Fruit fly (Drosophila melanogaster): ENCODE data around the gene CG13705.

The CG13705 gene

dm6 chr3L:4896564-4896963 lies at the start of gene CG13705:
Gene CG13705 (plus strand): TSS chr3L:4896864.
- no peak for TF ChIP-seq CG17801 (GFP tag; optimal IDR thresholded peaks at IDR 0.05; ENCODE audit: partially characterized antibody)

dm6 chr3L:4848066-4848465 lies 48.6 kb upstream of the CG13705 start:
- TF ChIP-seq CG17801 (GFP tag; optimal IDR thresholded peaks at IDR 0.05; ENCODE audit: partially characterized antibody) = no peak

- TF ChIP-seq CG17801 (GFP tag; optimal IDR thresholded peaks at IDR 0.05; ENCODE audit: partially characterized antibody) = no peak
Observed at dm6 chr3L:4852411-4853050, 44.1 kb upstream of the CG13705 start, which contains the start of gene CG32237. Gene CG32237 (minus strand): TSS chr3L:4852461.

- no peak for TF ChIP-seq CG17801 (GFP tag; optimal IDR thresholded peaks at IDR 0.05; ENCODE audit: partially characterized antibody)
Observed at dm6 chr3L:4853070-4853469, 43.6 kb upstream of the CG13705 start.

dm6 chr3L:4854153-4854552 lies 42.5 kb upstream of the CG13705 start:
- no peak for TF ChIP-seq CG17801 (GFP tag; optimal IDR thresholded peaks at IDR 0.05; ENCODE audit: partially characterized antibody)

dm6 chr3L:4855208-4855607 lies 41.5 kb upstream of the CG13705 start:
- no peak for TF ChIP-seq CG17801 (GFP tag; optimal IDR thresholded peaks at IDR 0.05; ENCODE audit: partially characterized antibody)

dm6 chr3L:4860370-4860769 lies 36.3 kb upstream of the CG13705 start, which contains the start of gene CG32235:
Gene CG32235 (minus strand): TSS chr3L:4860470.
- no peak for TF ChIP-seq CG17801 (GFP tag; optimal IDR thresholded peaks at IDR 0.05; ENCODE audit: partially characterized antibody)

- no peak for TF ChIP-seq CG17801 (GFP tag; optimal IDR thresholded peaks at IDR 0.05; ENCODE audit: partially characterized antibody)
Observed at dm6 chr3L:4860969-4861368, 35.7 kb upstream of the CG13705 start, which contains the start of gene Dnah3. Gene Dnah3 (plus strand): TSS chr3L:4861269.

dm6 chr3L:4898647-4899046 lies 2.0 kb downstream of the CG13705 start, which contains the start of gene hoka:
Gene hoka (plus strand): TSS chr3L:4898900.
- TF ChIP-seq CG17801 (GFP tag; optimal IDR thresholded peaks at IDR 0.05; ENCODE audit: partially characterized antibody) = no peak

dm6 chr3L:4899117-4899516 lies 2.5 kb downstream of the CG13705 start:
- TF ChIP-seq CG17801 (GFP tag; optimal IDR thresholded peaks at IDR 0.05; ENCODE audit: partially characterized antibody) = no peak

- no peak for TF ChIP-seq CG17801 (GFP tag; optimal IDR thresholded peaks at IDR 0.05; ENCODE audit: partially characterized antibody)
Observed at dm6 chr3L:4910068-4910467, 13.4 kb downstream of the CG13705 start, which contains the start of gene Rh50. Gene Rh50 (plus strand): TSS chr3L:4910368.

- no peak for TF ChIP-seq CG17801 (GFP tag; optimal IDR thresholded peaks at IDR 0.05; ENCODE audit: partially characterized antibody)
Observed at dm6 chr3L:4920935-4921334, 24.3 kb downstream of the CG13705 start.

dm6 chr3L:4924612-4925011 lies 27.9 kb downstream of the CG13705 start:
- no peak for TF ChIP-seq CG17801 (GFP tag; optimal IDR thresholded peaks at IDR 0.05; ENCODE audit: partially characterized antibody)

- TF ChIP-seq CG17801 (GFP tag; optimal IDR thresholded peaks at IDR 0.05; ENCODE audit: partially characterized antibody) = no peak
Observed at dm6 chr3L:4929781-4930180, 33.1 kb downstream of the CG13705 start.

Data from ovary, adult (tissue).